Worm (Caenorhabditis elegans): ENCODE results near the gene col-2.

The col-2 gene

ce11 chrIV:10112570-10112969, 27.3 kb upstream of the col-2 start, which contains the start of gene nsph-3.2:
Gene nsph-3.2, plus strand, starts transcription at chrIV:10112870.
- TF ChIP-seq nhr-237 (tag; optimal IDR thresholded peaks at IDR 0.05), result no peak
- no peak for TF ChIP-seq tbx-2 (tag; optimal IDR thresholded peaks at IDR 0.05)
- TF ChIP-seq ztf-11 (tag; optimal IDR thresholded peaks at IDR 0.05), result no peak
- TF ChIP-seq fos-1 (tag; optimal IDR thresholded peaks at IDR 0.05), result no peak
- TF ChIP-seq daf-12 (tag; optimal IDR thresholded peaks at IDR 0.05), result no peak
- no peak for TF ChIP-seq nfya-1 (tag; optimal IDR thresholded peaks at IDR 0.05; ENCODE audit: insufficient read depth)
- TF ChIP-seq eor-1 (tag; optimal IDR thresholded peaks at IDR 0.05), result no peak
- TF ChIP-seq snpc-4 (tag; optimal IDR thresholded peaks at IDR 0.05), result no peak
- TF ChIP-seq zag-1 (tag; optimal IDR thresholded peaks at IDR 0.05), result no peak
- TF ChIP-seq elt-2 (tag; optimal IDR thresholded peaks at IDR 0.05), result no peak
- no peak for TF ChIP-seq ceh-28 (tag; optimal IDR thresholded peaks at IDR 0.05)
- no peak for TF ChIP-seq nhr-76 (tag; optimal IDR thresholded peaks at IDR 0.05)
- TF ChIP-seq nhr-23 (tag; optimal IDR thresholded peaks at IDR 0.05), result no peak
- no peak for TF ChIP-seq mdl-1 (tag; optimal IDR thresholded peaks at IDR 0.05)
- TF ChIP-seq pha-4 (tag; optimal IDR thresholded peaks at IDR 0.05), result no peak
- no peak for TF ChIP-seq aly-2 (tag; optimal IDR thresholded peaks at IDR 0.05)
- no peak for TF ChIP-seq nhr-12 (tag; optimal IDR thresholded peaks at IDR 0.05)
- TF ChIP-seq unc-39 (tag; optimal IDR thresholded peaks at IDR 0.05), result no peak
- TF ChIP-seq ztf-4 (tag; optimal IDR thresholded peaks at IDR 0.05), result no peak

DNA sequence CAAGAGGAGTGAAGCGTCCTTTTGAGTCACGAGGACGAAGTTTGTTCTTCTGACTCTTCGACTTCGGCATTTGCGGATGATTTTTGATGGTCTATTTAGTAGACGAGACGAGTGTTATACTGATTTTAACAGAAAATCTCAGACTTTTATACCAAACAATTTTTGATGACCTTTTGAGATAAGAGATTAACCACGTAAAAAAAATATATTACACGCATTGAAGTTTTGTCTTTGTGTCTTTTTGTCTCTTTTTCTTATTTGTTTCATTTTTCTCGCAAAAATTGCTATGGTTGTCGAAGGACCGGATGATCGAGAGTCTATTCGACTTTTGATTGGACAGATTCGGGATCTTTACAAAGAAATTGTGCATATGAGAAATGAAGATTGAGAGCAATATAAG, 26.2 kb upstream of the col-2 start, which contains the start of gene spch-1:
spch-1 (minus strand) TSS at position 101 of the 400 bp plus-strand sequence.
- TF ChIP-seq fos-1 (tag; optimal IDR thresholded peaks at IDR 0.05) (no peak), aly-2 (tag; optimal IDR thresholded peaks at IDR 0.05) (no peak), ama-1 (optimal IDR thresholded peaks at IDR 0.05) (no peak), mdl-1 (tag; optimal IDR thresholded peaks at IDR 0.05) (no peak), pha-4 (tag; optimal IDR thresholded peaks at IDR 0.05) (no peak), hmg-11 (tag; optimal IDR thresholded peaks at IDR 0.05) (no peak)

DNA sequence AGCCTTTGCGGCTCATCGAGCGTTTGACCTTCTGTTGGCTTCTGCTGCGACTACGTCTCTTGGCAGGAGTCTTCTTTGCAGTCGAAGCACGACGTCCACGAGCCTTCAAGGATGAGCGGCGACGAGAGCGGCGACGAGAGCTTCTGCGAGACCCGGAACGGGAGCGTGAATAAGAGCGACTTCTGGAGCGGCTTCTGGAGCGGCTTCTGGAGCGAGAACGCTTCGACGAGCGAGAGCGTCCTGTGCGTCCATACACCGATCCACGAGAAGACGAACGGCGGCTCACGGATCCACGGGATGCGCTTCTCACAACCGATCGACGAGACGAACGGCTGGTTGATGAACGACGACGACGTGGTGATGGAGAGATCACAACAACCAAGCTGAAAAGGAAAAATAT, 25.6 kb upstream of the col-2 start:
- TF ChIP-seq aly-2 (tag; optimal IDR thresholded peaks at IDR 0.05) (no peak), lsy-12 (tag; optimal IDR thresholded peaks at IDR 0.05) (no peak), nhr-77 (tag; optimal IDR thresholded peaks at IDR 0.05) (no peak), ztf-11 (tag; optimal IDR thresholded peaks at IDR 0.05) (no peak), nhr-11 (tag; optimal IDR thresholded peaks at IDR 0.05) (no peak), unc-39 (tag; optimal IDR thresholded peaks at IDR 0.05) (no peak), lin-15B (tag; optimal IDR thresholded peaks at IDR 0.05) (no peak), zag-1 (tag; optimal IDR thresholded peaks at IDR 0.05) (no peak), pqm-1 (tag; optimal IDR thresholded peaks at IDR 0.05) (no peak), jun-1 (tag; optimal IDR thresholded peaks at IDR 0.05) (no peak), ceh-82 (tag; optimal IDR thresholded peaks at IDR 0.05) (no peak), hmg-11 (tag; optimal IDR thresholded peaks at IDR 0.05) (no peak), mdl-1 (tag; optimal IDR thresholded peaks at IDR 0.05) (no peak), ceh-9 (tag; optimal IDR thresholded peaks at IDR 0.05) (no peak), sea-2 (GFP tag; optimal IDR thresholded peaks at IDR 0.05) (no peak), ceh-16 (tag; optimal IDR thresholded peaks at IDR 0.05) (no peak)

ce11 chrIV:10110417-10110816, 25.2 kb upstream of the col-2 start, which contains the start of gene egl-38:
Gene egl-38, minus strand, starts transcription at chrIV:10110517.
- no peak for TF ChIP-seq lsy-12 (tag; optimal IDR thresholded peaks at IDR 0.05)

DNA sequence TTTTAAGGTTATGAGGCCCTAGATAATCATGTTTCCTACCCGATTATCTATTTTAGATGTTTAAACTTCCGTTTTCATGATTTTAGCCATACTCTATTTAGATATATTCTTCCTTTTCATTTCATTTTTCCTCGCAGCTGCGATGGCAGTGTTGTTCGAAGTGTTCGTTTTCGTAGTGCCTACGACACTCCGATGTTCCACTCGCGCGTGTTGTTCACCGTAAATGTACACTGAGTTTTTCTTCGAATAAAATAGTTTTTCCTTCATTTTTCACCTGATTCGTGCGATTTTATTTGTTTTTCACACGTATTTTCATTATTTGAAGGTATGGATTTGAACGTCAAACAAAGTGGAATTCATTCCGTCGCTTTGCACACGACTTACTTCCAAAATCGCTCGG, 11.6 kb upstream of the col-2 start, which contains the start of gene dis-3:
dis-3 (plus strand) TSS at position 322 of the 400 bp plus-strand sequence.
- no peak for TF ChIP-seq aly-2 (tag; optimal IDR thresholded peaks at IDR 0.05)
- no peak for TF ChIP-seq skn-1 (tag; optimal IDR thresholded peaks at IDR 0.05)
- peak; percentile 42 for TF ChIP-seq lin-15B (tag; optimal IDR thresholded peaks at IDR 0.05)
- peak; percentile 71 for TF ChIP-seq R02D3.7 (tag; optimal IDR thresholded peaks at IDR 0.05)
- TF ChIP-seq nhr-237 (tag; optimal IDR thresholded peaks at IDR 0.05), result no peak
- TF ChIP-seq nhr-67 (tag; optimal IDR thresholded peaks at IDR 0.05), result no peak
- no peak for TF ChIP-seq zag-1 (tag; optimal IDR thresholded peaks at IDR 0.05)

DNA sequence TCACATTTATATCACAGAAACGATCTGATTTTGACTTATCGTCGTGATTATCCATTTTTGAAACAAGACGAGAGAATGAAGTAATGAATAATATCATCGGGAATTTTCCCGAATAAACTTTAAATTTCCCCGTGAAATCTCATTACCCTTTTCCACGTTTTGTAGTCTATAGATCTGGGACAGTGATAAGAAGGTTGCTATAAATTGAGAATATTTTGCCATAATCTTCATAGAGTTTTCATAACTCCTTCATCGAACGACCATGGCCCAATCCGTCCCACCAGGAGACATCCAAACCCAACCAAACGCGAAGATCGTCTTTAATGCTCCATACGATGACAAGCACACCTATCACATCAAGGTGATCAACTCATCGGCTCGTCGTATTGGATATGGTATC, 9.9 kb upstream of the col-2 start, which contains the start of the genes C04G2.5 and msp-36:
C04G2.5 (minus strand) TSS at position 101 of the 400 bp plus-strand sequence.
msp-36 (plus strand) TSS at position 263 of the 400 bp plus-strand sequence.
- TF ChIP-seq ceh-9 (tag; optimal IDR thresholded peaks at IDR 0.05) (no peak), ceh-82 (tag; optimal IDR thresholded peaks at IDR 0.05) (no peak), pha-4 (tag; optimal IDR thresholded peaks at IDR 0.05) (no peak), ZK546.5 (tag; optimal IDR thresholded peaks at IDR 0.05) (no peak), mdl-1 (tag; optimal IDR thresholded peaks at IDR 0.05) (no peak), egl-27 (tag; optimal IDR thresholded peaks at IDR 0.05) (no peak), aly-2 (tag; optimal IDR thresholded peaks at IDR 0.05) (no peak), fkh-2 (tag; optimal IDR thresholded peaks at IDR 0.05) (no peak), nhr-67 (tag; optimal IDR thresholded peaks at IDR 0.05) (no peak), R02D3.7 (tag; optimal IDR thresholded peaks at IDR 0.05) (no peak), nfya-1 (tag; optimal IDR thresholded peaks at IDR 0.05; ENCODE audit: insufficient read depth) (no peak)

All from whole organism, L3 larva.